Worm (Caenorhabditis elegans): ENCODE measurements around the gene ubc-13.
A peak's percentile ranks its signal among the peaks of the same experiment; 100 is the strongest.
"Not testable (repeated sequence)": the region's sequence is repeated elsewhere in the genome, so short reads cannot be mapped to it uniquely, and the experiment has no call there.

The ubc-13 gene

DNA sequence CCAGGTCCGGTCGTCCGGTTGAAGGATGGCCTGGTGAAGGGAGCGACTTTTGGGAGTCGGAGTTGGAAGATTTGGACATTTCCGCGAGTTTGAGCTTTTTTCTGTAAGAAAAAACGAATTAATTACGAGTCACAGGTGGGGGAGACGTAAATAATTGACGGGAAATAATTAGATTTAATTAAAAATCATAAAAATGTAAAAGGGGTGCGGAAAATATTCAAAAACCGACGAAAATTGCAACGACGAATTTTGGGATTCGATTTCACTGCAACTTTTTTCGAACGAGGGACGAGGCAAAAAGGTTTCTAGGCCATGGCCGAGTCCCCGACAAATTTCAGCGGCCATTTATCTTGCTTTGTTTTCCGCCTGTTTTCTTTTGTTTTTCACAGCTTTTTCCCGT is 30.9 kb downstream of the ubc-13 start, which contains the start of gene Y54G2A.19:
TSS of gene Y54G2A.19 (minus strand) at position 101 of the 400 bp plus-strand sequence.
- not testable (repeated sequence) for TF ChIP-seq lin-15B, skn-1, nhr-25 (tag; optimal IDR thresholded peaks at IDR 0.05)

ce11 chrIV:2893486-2893842 is 32.0 kb downstream of the ubc-13 start:
- TF ChIP-seq pqm-1 (tag; optimal IDR thresholded peaks at IDR 0.05) (no peak), tbx-2 (tag; optimal IDR thresholded peaks at IDR 0.05) (no peak), nhr-12 (tag; optimal IDR thresholded peaks at IDR 0.05) (no peak)

ce11 chrIV:2892787-2893485 is 32.6 kb downstream of the ubc-13 start:
- TF ChIP-seq nhr-67 (tag; optimal IDR thresholded peaks at IDR 0.05) (no peak), nhr-12 (tag; optimal IDR thresholded peaks at IDR 0.05) (no peak), nhr-11 (tag; optimal IDR thresholded peaks at IDR 0.05) (no peak), nfya-1 (tag; optimal IDR thresholded peaks at IDR 0.05; ENCODE audit: insufficient read depth) (no peak), nhr-25 (tag; optimal IDR thresholded peaks at IDR 0.05) (peak; percentile 10), nhr-23 (tag; optimal IDR thresholded peaks at IDR 0.05) (peak; percentile 53), tbx-2 (tag; optimal IDR thresholded peaks at IDR 0.05) (no peak), pha-4 (tag; optimal IDR thresholded peaks at IDR 0.05) (no peak)

DNA sequence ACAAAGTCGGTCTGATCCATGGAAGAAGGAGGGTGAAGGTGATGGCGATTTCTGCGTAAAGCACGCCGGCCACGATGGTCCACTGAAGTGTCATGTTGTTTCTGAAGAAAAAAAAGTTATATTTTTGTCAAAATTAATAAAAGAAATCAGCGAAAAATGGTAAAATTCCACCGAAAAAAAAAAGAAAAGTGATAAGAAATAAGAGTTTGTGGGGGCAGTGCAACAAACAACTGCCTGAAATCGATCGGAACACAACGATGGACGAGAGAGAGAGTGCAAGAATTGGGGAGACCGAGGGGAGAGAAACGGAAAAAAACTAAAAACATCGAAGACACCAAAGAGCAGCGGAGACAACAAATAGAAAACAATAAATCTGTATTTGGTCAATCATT is 33.1 kb downstream of the ubc-13 start, which contains the start of gene Y54G2A.18:
TSS of gene Y54G2A.18 (minus strand) at position 101 of the 392 bp plus-strand sequence.
- no peak for TF ChIP-seq zag-1 (tag; optimal IDR thresholded peaks at IDR 0.05)
- peak; percentile 35 for TF ChIP-seq pha-4 (tag; optimal IDR thresholded peaks at IDR 0.05)
- TF ChIP-seq hmg-11 (tag; optimal IDR thresholded peaks at IDR 0.05) = no peak
- TF ChIP-seq elt-3 (tag; optimal IDR thresholded peaks at IDR 0.05) = no peak
- TF ChIP-seq elt-2 (tag; optimal IDR thresholded peaks at IDR 0.05) = peak; percentile 35
- peak; percentile 28 for TF ChIP-seq ceh-28 (tag; optimal IDR thresholded peaks at IDR 0.05)
- no peak for TF ChIP-seq daf-12 (tag; optimal IDR thresholded peaks at IDR 0.05)
- no peak for TF ChIP-seq ztf-11 (tag; optimal IDR thresholded peaks at IDR 0.05)

DNA sequence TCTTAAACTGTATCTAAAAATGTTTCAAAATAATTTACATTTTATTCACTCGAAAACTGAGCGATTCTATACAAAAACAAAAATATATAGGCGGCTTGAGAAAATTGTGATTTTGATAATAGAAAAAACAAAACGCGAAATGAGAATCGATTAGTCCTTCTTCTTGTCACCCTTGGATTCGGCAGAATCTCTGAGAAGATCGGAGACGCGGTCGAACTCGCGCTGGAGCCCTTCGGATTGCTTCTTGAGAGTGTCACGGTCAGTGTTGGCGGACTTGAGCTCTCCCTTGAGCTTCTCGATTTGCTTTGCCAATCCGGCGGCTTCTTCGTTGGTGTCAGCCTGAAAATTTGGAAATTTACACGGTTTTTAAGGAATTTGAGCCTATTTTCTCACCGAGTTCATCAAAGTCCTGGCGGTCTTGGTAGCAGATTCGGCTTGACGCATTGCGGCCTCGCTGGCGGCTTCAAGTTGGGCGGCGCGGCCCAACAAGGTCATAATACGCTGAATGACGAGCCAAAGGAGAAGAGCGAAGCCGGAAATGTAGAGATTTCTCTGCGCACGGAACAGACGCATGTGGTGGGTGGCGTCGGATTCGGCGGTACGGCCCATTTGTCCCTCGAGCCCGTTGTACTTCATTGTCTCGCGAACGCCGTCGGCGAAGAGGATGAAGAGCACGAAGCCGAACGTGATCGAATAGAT is 33.8 kb downstream of the ubc-13 start:
- no peak for TF ChIP-seq nhr-67 (tag; optimal IDR thresholded peaks at IDR 0.05)

- no peak for TF ChIP-seq elt-1 (tag; optimal IDR thresholded peaks at IDR 0.05)
- no peak for TF ChIP-seq unc-39 (tag; optimal IDR thresholded peaks at IDR 0.05)
- TF ChIP-seq lin-15B (tag; optimal IDR thresholded peaks at IDR 0.05) = peak; percentile 74
- TF ChIP-seq nhr-25 (tag; optimal IDR thresholded peaks at IDR 0.05) = peak; percentile 16
- TF ChIP-seq nfya-1 (tag; optimal IDR thresholded peaks at IDR 0.05; ENCODE audit: insufficient read depth) = peak; percentile 73
- TF ChIP-seq ztf-4 (tag; optimal IDR thresholded peaks at IDR 0.05) = no peak
- peak; percentile 59 for TF ChIP-seq hmg-11 (tag; optimal IDR thresholded peaks at IDR 0.05)
- TF ChIP-seq fkh-10 (GFP tag; optimal IDR thresholded peaks at IDR 0.05) = peak; percentile 13
- peak; percentile 63 for TF ChIP-seq egl-5 (tag; optimal IDR thresholded peaks at IDR 0.05)
- TF ChIP-seq ama-1 (optimal IDR thresholded peaks at IDR 0.05) = no peak
- peak; percentile 72 for TF ChIP-seq nhr-23 (tag; optimal IDR thresholded peaks at IDR 0.05)
- TF ChIP-seq lin-39 (tag; optimal IDR thresholded peaks at IDR 0.05) = peak; percentile 25
- no peak for TF ChIP-seq elt-3 (tag; optimal IDR thresholded peaks at IDR 0.05)
- peak; percentile 2 for TF ChIP-seq elt-2 (tag; optimal IDR thresholded peaks at IDR 0.05)
- TF ChIP-seq pha-4 (tag; optimal IDR thresholded peaks at IDR 0.05) = peak; percentile 67
Measured at ce11 chrIV:2890401-2890952, 35.0 kb downstream of the ubc-13 start, which contains the start of the genes nprt-1 and dib-1. Gene nprt-1 (minus strand): TSS chrIV:2890451. Gene dib-1 (plus strand): TSS chrIV:2890882.

DNA sequence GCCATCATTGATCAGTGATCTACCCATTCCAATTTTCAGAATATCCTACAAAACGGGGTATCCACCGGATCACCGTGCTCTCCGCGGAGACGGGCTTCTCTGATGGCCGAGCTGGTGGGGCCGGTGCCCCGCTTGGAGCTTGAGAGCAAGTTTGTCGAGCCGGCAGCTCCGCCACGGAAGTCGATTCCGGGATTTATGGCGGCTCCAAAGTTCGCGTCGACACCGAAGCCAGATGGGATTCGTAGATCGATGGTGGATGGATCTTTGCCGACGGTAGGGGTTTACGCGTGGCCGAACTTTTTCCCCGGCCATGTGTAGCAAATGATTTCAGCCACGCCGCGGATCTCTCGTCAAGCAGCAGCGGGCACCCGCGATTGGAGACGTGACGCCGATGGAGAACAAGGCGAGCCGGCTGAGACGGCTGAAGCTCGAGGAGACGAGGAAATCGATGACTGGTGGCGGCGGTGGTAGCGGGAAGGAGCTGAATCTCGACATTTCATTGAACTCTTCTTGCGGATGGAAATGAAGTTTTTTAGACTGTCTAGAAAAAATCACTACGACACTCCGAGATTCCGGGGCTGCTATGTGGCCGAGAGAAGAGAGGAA is 36.9 kb downstream of the ubc-13 start:
- TF ChIP-seq aly-2 (tag; optimal IDR thresholded peaks at IDR 0.05) = no peak
- no peak for TF ChIP-seq ama-1 (optimal IDR thresholded peaks at IDR 0.05)
- TF ChIP-seq nhr-23 (tag; optimal IDR thresholded peaks at IDR 0.05) = no peak
- no peak for TF ChIP-seq ceh-28 (tag; optimal IDR thresholded peaks at IDR 0.05)
- TF ChIP-seq nhr-12 (tag; optimal IDR thresholded peaks at IDR 0.05) = no peak
- no peak for TF ChIP-seq hmg-11 (tag; optimal IDR thresholded peaks at IDR 0.05)
- no peak for TF ChIP-seq mdl-1 (tag; optimal IDR thresholded peaks at IDR 0.05)

Data from whole organism, L3 larva.